Worm (Caenorhabditis elegans) whole organism, L3 larva: ENCODE measurements around the gene rde-12.

Experiments used
- ZK546.5 ChIP-seq: sonication (generic microtip); optimal IDR thresholded peaks from 2 replicates; lab custom pipeline; 2017; ENCODE audit warnings: missing biosample characterization, missing genetic modification characterization
- ceh-28 ChIP-seq: fragments of 150-350 bp; optimal IDR thresholded peaks from 2 replicates; lab custom pipeline; 2014; ENCODE audit warnings: missing biosample characterization, missing genetic modification reagents, missing genetic modification characterization
- fkh-10 ChIP-seq: sonication (generic microtip); optimal IDR thresholded peaks from 2 replicates; lab custom pipeline; 2017; ENCODE audit warnings: missing biosample characterization, missing genetic modification reagents, missing genetic modification characterization
- fos-1 ChIP-seq: fragments of 150-350 bp; optimal IDR thresholded peaks from 2 replicates; lab custom pipeline; 2014; ENCODE audit warnings: missing biosample characterization, missing genetic modification characterization
- mml-1 ChIP-seq: fragments of 150-350 bp; sonication (generic microtip); optimal IDR thresholded peaks from 3 replicates; lab custom pipeline; 2014; ENCODE audit warnings: missing biosample characterization, missing genetic modification characterization
- nhr-11 ChIP-seq: fragments of 150-350 bp; optimal IDR thresholded peaks from 2 replicates; lab custom pipeline; 2014; ENCODE audit warnings: missing biosample characterization, missing genetic modification characterization
- nhr-67 ChIP-seq: fragments of 150-350 bp; optimal IDR thresholded peaks from 2 replicates; lab custom pipeline; 2014; ENCODE audit warnings: missing biosample characterization, missing genetic modification characterization
- pha-4 ChIP-seq: fragments of 150-350 bp; optimal IDR thresholded peaks from 2 replicates; lab custom pipeline; 2014; ENCODE audit warnings: missing biosample characterization, missing genetic modification reagents, missing genetic modification characterization

DNA sequence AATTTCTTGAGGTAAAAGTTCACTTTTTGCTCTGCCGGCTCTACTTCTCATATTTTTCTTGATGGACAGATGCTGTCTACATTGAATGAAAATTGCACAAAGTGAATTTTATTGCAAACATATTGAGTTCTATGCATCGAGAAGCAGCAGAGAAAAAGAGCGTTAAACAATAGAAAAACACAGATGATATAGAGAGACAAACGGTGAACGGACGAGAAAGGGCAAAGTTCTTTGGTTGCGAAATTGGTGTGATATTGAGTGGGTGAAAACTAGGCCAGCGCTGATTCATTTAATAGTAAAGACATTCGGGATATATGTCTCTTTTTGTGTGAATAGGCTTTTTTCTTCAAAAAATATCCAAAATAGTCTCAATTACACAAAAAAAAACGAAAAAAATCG is 10.8 kb upstream of the rde-12 start:
- TF ChIP-seq ceh-28 (no peak), ZK546.5 (tag; lab: Kevin White, UChicago) (no peak), nhr-67 (tag; lab: Kevin White, UChicago) (no peak), mml-1 (tag; lab: Kevin White, UChicago) (no peak), fos-1 (tag; lab: Kevin White, UChicago) (no peak), nhr-11 (tag; lab: Kevin White, UChicago) (no peak), pha-4 (tag; lab: Kevin White, UChicago) (peak; percentile 1), fkh-10 (no peak)
